Worm (Caenorhabditis elegans) whole organism, L1 larva: Measurements from ENCODE around the gene metl-9.
A peak's percentile ranks its signal among the peaks of the same experiment; 100 is the strongest.

ENCODE experiments used
- dpl-1 ChIP-seq, 3 experiments: fragments of 150-350 bp in 2 of 3; sonication (generic microtip) in 1 of 3; optimal IDR thresholded peaks; 2 replicates each; lab custom pipeline; 2014 to 2017; ENCODE audit warnings: missing biosample characterization in 3 of 3, missing genetic modification characterization in 3 of 3, missing genetic modification reagents in 3 of 3
- fkh-4 ChIP-seq: sonication (generic microtip); optimal IDR thresholded peaks from 2 replicates; lab custom pipeline; 2016; ENCODE audit warnings: missing compliant biosample characterization, missing genetic modification characterization, borderline replicate concordance
- isw-1 ChIP-seq: fragments of 200-800 bp; sonication (Bioruptor generic); IDR thresholded peaks from 2 replicates; pipeline ENCODE4 v1.3.6; 2022; ENCODE audit warnings: missing genetic modification characterization, missing compliant biosample characterization
- pag-3 ChIP-seq: sonication (generic microtip); optimal IDR thresholded peaks from 2 replicates; lab custom pipeline; 2017; ENCODE audit warnings: missing genetic modification characterization, mild to moderate bottlenecking, missing compliant biosample characterization, antibody characterized with exemption, borderline replicate concordance; ENCODE audit not compliant: insufficient read depth
- snpc-4 ChIP-seq: fragments of 150-350 bp; optimal IDR thresholded peaks from 2 replicates; lab custom pipeline; 2014; ENCODE audit warnings: missing biosample characterization, missing genetic modification characterization
- tbx-2 ChIP-seq: sonication (generic microtip); optimal IDR thresholded peaks from 2 replicates; lab custom pipeline; 2016; ENCODE audit warnings: missing genetic modification characterization, missing compliant biosample characterization
- zag-1 ChIP-seq: fragments of 150-350 bp; optimal IDR thresholded peaks from 2 replicates; lab custom pipeline; 2014; ENCODE audit warnings: missing biosample characterization, missing genetic modification characterization
- ztf-11 ChIP-seq, 2 experiments: sonication (generic microtip); optimal IDR thresholded peaks; 2 replicates each; lab custom pipeline; 2016 to 2017; ENCODE audit warnings: missing genetic modification characterization in 2 of 2, missing biosample characterization in 1 of 2, missing compliant biosample characterization in 1 of 2

DNA sequence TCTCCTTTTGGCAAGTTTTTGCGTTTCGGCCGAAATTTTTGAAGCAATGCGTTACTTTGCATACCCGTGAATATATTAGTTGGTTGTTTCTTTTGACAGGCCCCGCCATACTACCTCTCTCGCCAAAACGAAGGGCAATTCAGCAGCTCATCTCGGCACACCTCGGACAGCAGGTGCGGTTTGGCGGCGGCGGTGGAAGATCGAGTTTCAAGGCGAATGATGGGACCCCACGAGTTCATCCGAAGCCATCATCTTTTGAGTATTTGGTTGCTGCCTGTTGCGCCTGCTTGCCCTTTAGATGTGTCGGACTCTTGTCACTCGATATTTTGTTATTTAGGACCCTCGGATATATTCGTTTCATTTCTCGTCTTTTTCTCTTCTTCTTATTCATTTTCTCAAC lies 29.4 kb upstream of the metl-9 start:
- TF ChIP-seq snpc-4 (tag; lab: Kevin White, UChicago) (no peak), pag-3 (tag; lab: Kevin White, UChicago) (peak; percentile 51), tbx-2 (tag; lab: Kevin White, UChicago) (no peak), fkh-4 (tag; lab: Kevin White, UChicago) (no peak), ztf-11 (tag; optimal IDR thresholded peaks at IDR 0.05; lab: Kevin White, UChicago) (no peak), dpl-1 (GFP tag; optimal IDR thresholded peaks at IDR 0.05; lab: Kevin White, UChicago) (no peak), isw-1 (GFP tag; lab: Robert Waterston, UW) (no peak), zag-1 (tag; lab: Kevin White, UChicago) (no peak)
